Worm (Caenorhabditis elegans) whole organism, L3 larva: ENCODE measurements around the gene M01H9.2.

Source experiments
- ceh-9 ChIP-seq: sonication (generic microtip); optimal IDR thresholded peaks from 2 replicates; lab custom pipeline; 2018; ENCODE audit warnings: missing biosample characterization, missing genetic modification characterization
- daf-12 ChIP-seq: fragments of 150-350 bp; optimal IDR thresholded peaks from 2 replicates; lab custom pipeline; 2014; ENCODE audit warnings: missing biosample characterization, missing genetic modification reagents, missing genetic modification characterization
- elt-3 ChIP-seq, 3 experiments: fragments of 150-350 bp in 1 of 3; sonication (generic microtip) in 2 of 3; optimal IDR thresholded peaks; 2 replicates in 2 of 3; 4 replicates in 1 of 3; lab custom pipeline; 2014 to 2017; ENCODE audit warnings: missing biosample characterization in 3 of 3, missing genetic modification characterization in 3 of 3
- mml-1 ChIP-seq: fragments of 150-350 bp; sonication (generic microtip); optimal IDR thresholded peaks from 3 replicates; lab custom pipeline; 2014; ENCODE audit warnings: missing biosample characterization, missing genetic modification characterization
- nfya-1 ChIP-seq: sonication (generic microtip); optimal IDR thresholded peaks from 2 replicates; lab custom pipeline; 2017; ENCODE audit warnings: missing genetic modification characterization, mild to moderate bottlenecking, missing compliant biosample characterization, antibody characterized with exemption, moderate library complexity; ENCODE audit not compliant: insufficient read depth
- pqm-1 ChIP-seq: fragments of 150-350 bp; optimal IDR thresholded peaks from 2 replicates; lab custom pipeline; 2017; ENCODE audit warnings: missing biosample characterization, missing genetic modification characterization, inconsistent platforms
- skn-1 ChIP-seq: fragments of 150-350 bp; optimal IDR thresholded peaks from 2 replicates; lab custom pipeline; 2014; ENCODE audit warnings: missing biosample characterization, missing genetic modification characterization

- TF ChIP-seq nfya-1 (no peak), daf-12 (no peak), pqm-1 (tag; lab: Kevin White, UChicago) (no peak), elt-3 (tag; optimal IDR thresholded peaks at IDR 0.05; lab: Kevin White, UChicago) (no peak), mml-1 (tag; lab: Kevin White, UChicago) (no peak), skn-1 (tag; lab: Kevin White, UChicago) (no peak), ceh-9 (tag; lab: Kevin White, UChicago) (no peak)
Measured at ce11 chrIV:4463132-4463531, at the start of gene M01H9.2.
